Worm (Caenorhabditis elegans) whole organism, young adult: Measurements from ENCODE around the gene scl-8.

Experiments
- ama-1 ChIP-seq, 3 experiments: fragments of 150-350 bp in 1 of 3; sonication (generic microtip) in 2 of 3; optimal IDR thresholded peaks; 2 replicates each; lab custom pipeline; 2014 to 2018; ENCODE audit warnings: missing biosample characterization in 2 of 3, missing genetic modification characterization in 2 of 3, missing genetic modification reagents in 2 of 3
- ccch-3 ChIP-seq: fragments of 200-800 bp; sonication (Bioruptor generic); optimal IDR thresholded peaks from 2 replicates; lab custom pipeline; 2018; ENCODE audit warnings: mild to moderate bottlenecking, missing genetic modification characterization, missing compliant biosample characterization
- ceh-27 ChIP-seq: fragments of 200-800 bp; sonication (Bioruptor generic); optimal IDR thresholded peaks from 2 replicates; lab custom pipeline; 2018; ENCODE audit warnings: mild to moderate bottlenecking, missing genetic modification characterization, moderate library complexity, missing compliant biosample characterization
- egrh-3 ChIP-seq: fragments of 200-800 bp; sonication (Bioruptor generic); IDR thresholded peaks from 2 replicates; pipeline ENCODE4 v1.3.6; 2022; ENCODE audit warnings: missing genetic modification reagents, missing genetic modification characterization, missing compliant biosample characterization
- lin-35 ChIP-seq, 3 experiments: fragments of 150-350 bp in 2 of 3; sonication (generic microtip) in 1 of 3; optimal IDR thresholded peaks; 2 replicates each; lab custom pipeline; 2014 to 2018; ENCODE audit warnings: missing biosample characterization in 3 of 3, missing genetic modification characterization in 3 of 3, missing genetic modification reagents in 3 of 3
- pha-4 ChIP-seq: fragments of 150-350 bp; sonication (generic microtip); optimal IDR thresholded peaks from 2 replicates; lab custom pipeline; 2014; ENCODE audit warnings: missing biosample characterization, missing genetic modification reagents, missing genetic modification characterization
- snpc-4 ChIP-seq, 5 experiments: fragments of 150-350 bp in 1 of 5; sonication (generic microtip) in 4 of 5; optimal IDR thresholded peaks; 2 replicates each; lab custom pipeline; 2014 to 2018; ENCODE audit warnings: missing genetic modification characterization in 5 of 5, missing biosample characterization in 3 of 5, antibody characterized with exemption in 2 of 5, mild to moderate bottlenecking in 2 of 5, missing compliant biosample characterization in 2 of 5, missing genotype in 2 of 5, moderate library complexity in 2 of 5, missing genetic modification reagents in 1 of 5
- unc-130 ChIP-seq: sonication (generic microtip); optimal IDR thresholded peaks from 2 replicates; lab custom pipeline; 2016; ENCODE audit warnings: missing genetic modification reagents, missing genetic modification characterization, missing compliant biosample characterization
- zfh-2 ChIP-seq: fragments of 200-800 bp; sonication (Bioruptor generic); conservative IDR thresholded peaks from 2 replicates; pipeline ENCODE4 v1.3.6; 2022; ENCODE audit warnings: missing genetic modification reagents, missing genetic modification characterization, missing compliant biosample characterization

DNA sequence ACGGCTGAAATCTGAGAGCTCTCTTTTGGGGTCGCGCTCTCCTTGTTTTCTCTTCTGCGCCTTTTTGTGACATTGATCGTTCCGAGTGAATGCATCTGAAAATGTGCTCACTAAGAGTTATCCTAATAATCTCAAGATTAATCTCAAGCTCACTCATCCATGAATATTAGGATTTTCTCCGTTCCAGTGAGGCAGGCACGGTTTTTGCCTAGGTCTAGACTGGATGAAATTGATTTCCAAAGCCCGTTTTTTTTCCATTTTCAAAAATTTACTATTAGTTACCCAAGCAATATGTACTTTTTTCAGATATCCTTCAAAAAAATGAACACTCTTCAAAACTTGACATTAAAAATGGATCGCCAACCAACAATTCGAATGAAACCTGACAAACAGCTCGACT lies 29.5 kb upstream of the scl-8 start, which contains the start of gene amt-2:
- TF ChIP-seq zfh-2 (GFP tag; lab: Robert Waterston, UW) (no peak), egrh-3 (no peak), ama-1 (optimal IDR thresholded peaks at IDR 0.05; lab: Kevin White, UChicago) (no peak), ama-1 (GFP tag; optimal IDR thresholded peaks at IDR 0.05; lab: Kevin White, UChicago) (no peak), ccch-3 (no peak), unc-130 (GFP tag; lab: Kevin White, UChicago) (no peak), lin-35 (GFP tag; optimal IDR thresholded peaks at IDR 0.05; lab: Kevin White, UChicago) (no peak), ceh-27 (GFP tag; lab: Kevin White, UChicago) (no peak), pha-4 (tag; lab: Kevin White, UChicago) (no peak), snpc-4 (GFP tag; optimal IDR thresholded peaks at IDR 0.05; lab: Kevin White, UChicago) (no peak), snpc-4 (tag; optimal IDR thresholded peaks at IDR 0.05; lab: Kevin White, UChicago) (no peak)
